Fruit fly (Drosophila melanogaster) whole organism, wandering third instar larva: ENCODE results near the gene CG43156.
A peak's percentile ranks its signal among the peaks of the same experiment; 100 is the strongest.

Experiments used
- CG32264 ChIP-seq: fragments of 200-800 bp; sonication (Bioruptor generic); optimal IDR thresholded peaks from 2 replicates; lab custom pipeline; 2016; ENCODE audit warnings: missing biosample characterization, missing genetic modification characterization
- CG9705 ChIP-seq: fragments of 200-800 bp; sonication (Bioruptor generic); optimal IDR thresholded peaks from 2 replicates; lab custom pipeline; 2018; ENCODE audit warnings: missing biosample characterization, mild to moderate bottlenecking, missing genetic modification characterization
- Dfd ChIP-seq: fragments of >200 bp; optimal IDR thresholded peaks from 2 replicates; lab custom pipeline; 2017; ENCODE audit warnings: missing biosample characterization, missing genetic modification characterization
- Dif ChIP-seq: fragments of 200-275, 200-300 bp; sonication (Bioruptor generic); optimal IDR thresholded peaks from 2 replicates; lab custom pipeline; 2018; ENCODE audit warnings: missing biosample characterization, missing genetic modification characterization; ENCODE audit not compliant: partially characterized antibody
- GATAd ChIP-seq: sonication (Bioruptor generic); optimal IDR thresholded peaks from 2 replicates; lab custom pipeline; 2016; ENCODE audit warnings: missing biosample characterization, missing genetic modification characterization
- HLH106 ChIP-seq: fragments of 200-800 bp; optimal IDR thresholded peaks from 3 replicates; lab custom pipeline; 2019; ENCODE audit warnings: missing biosample characterization, mild to moderate bottlenecking, missing genetic modification characterization, moderate library complexity
- Hnf4 ChIP-seq: fragments of 200-800 bp; sonication (Bioruptor generic); optimal IDR thresholded peaks from 2 replicates; lab custom pipeline; 2016; ENCODE audit warnings: missing biosample characterization, mild to moderate bottlenecking, missing genetic modification characterization
- Hr78 ChIP-seq: fragments of >200 bp; optimal IDR thresholded peaks from 2 replicates; lab custom pipeline; 2017; ENCODE audit warnings: missing biosample characterization, missing genetic modification characterization
- Hr83 ChIP-seq: fragments of 200-300 bp; sonication (Bioruptor generic); optimal IDR thresholded peaks from 2 replicates; lab custom pipeline; 2016; ENCODE audit warnings: missing biosample characterization, mild to moderate bottlenecking, missing genetic modification characterization, moderate library complexity; ENCODE audit not compliant: poor library complexity, severe bottlenecking
- Jra ChIP-seq: sonication (Bioruptor generic); optimal IDR thresholded peaks from 2 replicates; lab custom pipeline; 2016; ENCODE audit warnings: missing biosample characterization, missing genetic modification characterization
- Mio ChIP-seq: sonication (Bioruptor generic); optimal IDR thresholded peaks from 2 replicates; lab custom pipeline; 2016; ENCODE audit warnings: missing biosample characterization, missing genetic modification characterization
- Myc ChIP-seq: fragments of >200 bp; optimal IDR thresholded peaks from 2 replicates; lab custom pipeline; 2017
- N ChIP-seq: fragments of >200 bp; optimal IDR thresholded peaks from 2 replicates; lab custom pipeline; 2018; ENCODE audit warnings: missing biosample characterization, missing external identifiers, missing genetic modification characterization
- OdsH ChIP-seq: fragments of 200-800 bp; sonication (Bioruptor generic); optimal IDR thresholded peaks from 2 replicates; lab custom pipeline; 2016; ENCODE audit warnings: missing biosample characterization, mild to moderate bottlenecking, missing genetic modification characterization
- Rel ChIP-seq, 2 experiments: fragments of 200-800 bp; sonication (Bioruptor generic) in 1 of 2; optimal IDR thresholded peaks; 2 replicates in 1 of 2; 3 replicates in 1 of 2; lab custom pipeline; 2016 to 2019; ENCODE audit warnings: mild to moderate bottlenecking in 2 of 2, missing biosample characterization in 2 of 2, missing genetic modification characterization in 2 of 2, moderate library complexity in 1 of 2
- Sp1 ChIP-seq: fragments of 200-800 bp; sonication (Bioruptor generic); optimal IDR thresholded peaks from 3 replicates; lab custom pipeline; 2019; ENCODE audit warnings: missing biosample characterization, mild to moderate bottlenecking, missing genetic modification characterization, moderate library complexity
- Vsx2 ChIP-seq: fragments of 200-300, 225-300 bp; sonication (Bioruptor generic); optimal IDR thresholded peaks from 2 replicates; lab custom pipeline; 2018; ENCODE audit warnings: missing biosample characterization, missing genetic modification characterization; ENCODE audit not compliant: partially characterized antibody
- br ChIP-seq: fragments of 200-800 bp; sonication (Bioruptor generic); optimal IDR thresholded peaks from 2 replicates; lab custom pipeline; 2016; ENCODE audit warnings: missing biosample characterization, missing genetic modification characterization
- brk ChIP-seq: fragments of 200-800 bp; sonication (Bioruptor generic); optimal IDR thresholded peaks from 2 replicates; lab custom pipeline; 2016; ENCODE audit warnings: missing biosample characterization, mild to moderate bottlenecking, missing genetic modification characterization
- dl ChIP-seq, 2 experiments: fragments of 175-275, 200-275 bp in 1 of 2; fragments of 200-275 bp in 1 of 2; sonication (Bioruptor generic); optimal IDR thresholded peaks; lab custom pipeline; 2018; ENCODE audit warnings: mild to moderate bottlenecking in 2 of 2, missing biosample characterization in 2 of 2, missing genetic modification characterization in 2 of 2, moderate library complexity in 2 of 2; ENCODE audit not compliant: partially characterized antibody in 2 of 2, insufficient read depth in 1 of 2
- dmrt93B ChIP-seq: fragments of 200-800 bp; sonication (Bioruptor generic); optimal IDR thresholded peaks from 2 replicates; lab custom pipeline; 2018; ENCODE audit warnings: missing biosample characterization, mild to moderate bottlenecking, missing genetic modification characterization
- ey ChIP-seq: fragments of 200-800 bp; sonication (Bioruptor generic); optimal IDR thresholded peaks from 2 replicates; lab custom pipeline; 2016; ENCODE audit warnings: missing biosample characterization, missing genetic modification characterization
- foxo ChIP-seq, 2 experiments: fragments of 200-800 bp; sonication (Bioruptor generic); optimal IDR thresholded peaks; 2 replicates in 1 of 2; 3 replicates in 1 of 2; lab custom pipeline; 2016 to 2017; ENCODE audit warnings: missing biosample characterization in 2 of 2, missing genetic modification characterization in 2 of 2
- fru ChIP-seq: fragments of 200-800 bp; sonication (Bioruptor generic); optimal IDR thresholded peaks from 3 replicates; lab custom pipeline; 2016; ENCODE audit warnings: missing biosample characterization, mild to moderate bottlenecking, missing genetic modification characterization
- h ChIP-seq: fragments of 200-800 bp; sonication (Bioruptor generic); optimal IDR thresholded peaks from 3 replicates; lab custom pipeline; 2016; ENCODE audit warnings: missing biosample characterization, mild to moderate bottlenecking, missing genetic modification characterization
- jim ChIP-seq: fragments of 175-275, 200-325 bp; sonication (Bioruptor generic); optimal IDR thresholded peaks from 2 replicates; lab custom pipeline; 2016; ENCODE audit warnings: missing biosample characterization, mild to moderate bottlenecking, missing genetic modification characterization
- pan ChIP-seq: fragments of >200 bp; optimal IDR thresholded peaks from 2 replicates; lab custom pipeline; 2017
- psq ChIP-seq: fragments of 200-800 bp; sonication (Bioruptor generic); optimal IDR thresholded peaks from 3 replicates; lab custom pipeline; 2017; ENCODE audit warnings: missing biosample characterization, mild to moderate bottlenecking, missing genetic modification characterization, moderate library complexity
- rgr ChIP-seq: fragments of 200-800 bp; sonication (Bioruptor generic); optimal IDR thresholded peaks from 3 replicates; lab custom pipeline; 2016; ENCODE audit warnings: missing biosample characterization, mild to moderate bottlenecking, missing genetic modification characterization
- sage ChIP-seq: fragments of 200-800 bp; sonication (Bioruptor generic); optimal IDR thresholded peaks from 2 replicates; lab custom pipeline; 2016; ENCODE audit warnings: missing biosample characterization, mild to moderate bottlenecking, missing genetic modification characterization
- sv ChIP-seq: fragments of 200-800 bp; sonication (Bioruptor generic); optimal IDR thresholded peaks from 3 replicates; lab custom pipeline; 2016; ENCODE audit warnings: missing biosample characterization, missing genetic modification characterization
- usp ChIP-seq: fragments of >200 bp; optimal IDR thresholded peaks from 2 replicates; lab custom pipeline; 2017; ENCODE audit warnings: missing biosample characterization, missing genetic modification characterization
- woc ChIP-seq: sonication (Bioruptor generic); optimal IDR thresholded peaks from 2 replicates; lab custom pipeline; 2016; ENCODE audit warnings: missing biosample characterization, mild to moderate bottlenecking, missing genetic modification characterization

Gene CG43156

DNA sequence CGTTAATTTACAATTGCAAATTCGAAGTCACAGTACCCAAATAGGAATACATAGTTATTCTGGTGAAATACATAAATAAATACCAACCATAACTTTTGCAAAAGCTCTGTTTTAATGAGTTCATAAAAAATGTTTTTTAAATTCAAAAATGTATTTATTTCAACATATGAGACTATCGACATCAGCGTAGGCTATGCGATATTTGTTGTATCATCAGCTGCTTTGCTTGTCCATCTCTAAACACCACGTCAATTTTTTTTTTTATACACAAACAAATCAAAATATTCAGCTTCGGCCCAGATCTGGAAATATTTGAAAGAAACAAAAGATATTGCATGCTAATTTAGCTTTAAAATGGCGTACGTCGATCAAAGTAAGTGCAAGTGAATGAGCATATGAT lies 18.5 kb downstream of the CG43156 start, which contains the start of gene CG1840:
Gene CG1840 (plus strand): TSS at position 211 of the 400 bp plus-strand sequence.
- TF ChIP-seq Hr83, result peak; percentile 10
- TF ChIP-seq usp (GFP tag; lab: Kevin White, UChicago), result no peak
- TF ChIP-seq woc (GFP tag; lab: Kevin White, UChicago), result peak; percentile 62
- TF ChIP-seq h (GFP tag; lab: Kevin White, UChicago), result peak; percentile 26
- TF ChIP-seq rgr, result peak; percentile 24

DNA sequence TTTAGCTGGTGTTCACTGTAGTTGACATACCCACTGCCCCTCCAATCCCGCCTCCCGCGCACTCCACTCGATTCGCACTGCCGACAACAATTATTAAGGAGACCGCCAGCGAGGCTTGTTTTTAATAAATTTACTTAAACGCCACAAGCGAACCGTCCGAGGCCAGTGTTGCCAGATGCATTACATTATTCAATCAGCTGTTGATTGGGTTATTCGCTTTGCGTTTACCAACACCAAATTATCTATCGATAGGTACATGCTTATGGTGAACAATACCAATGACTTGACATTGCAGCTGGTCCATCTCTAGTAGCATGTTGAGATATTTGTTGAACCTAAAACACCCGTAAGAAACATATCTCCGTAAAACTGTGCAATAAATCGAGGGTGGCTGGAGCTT lies 19.7 kb downstream of the CG43156 start, which contains the start of the genes CG10353 and SelG:
Gene CG10353 (minus strand): TSS at position 187 of the 400 bp plus-strand sequence.
Gene SelG (plus strand): TSS at position 309 of the 400 bp plus-strand sequence.
- TF ChIP-seq Jra (GFP tag; lab: Kevin White, UChicago) (peak; percentile 72), woc (GFP tag; lab: Kevin White, UChicago) (peak; percentile 31), Dfd (GFP tag; lab: Kevin White, UChicago) (no peak), psq (GFP tag; lab: Kevin White, UChicago) (no peak), Rel (GFP tag; optimal IDR thresholded peaks at IDR 0.05; lab: Kevin White, UChicago) (no peak), Rel (tag; optimal IDR thresholded peaks at IDR 0.05; lab: Kevin White, UChicago) (peak; percentile 42), sv (GFP tag; lab: Kevin White, UChicago) (peak; percentile 11), CG32264 (GFP tag; lab: Kevin White, UChicago) (no peak), sage (GFP tag; lab: Kevin White, UChicago) (no peak), ey (GFP tag; lab: Kevin White, UChicago) (peak; percentile 38), Hnf4 (GFP tag; lab: Kevin White, UChicago) (peak; percentile 86), Hr78 (no peak), Myc (lab: Kevin White, UChicago) (peak; percentile 53), fru (peak; percentile 57), foxo (GFP tag; optimal IDR thresholded peaks at IDR 0.05; lab: Kevin White, UChicago) (peak in 1 of 2 experiments; percentile 56), usp (GFP tag; lab: Kevin White, UChicago) (no peak), OdsH (peak; percentile 21), N (GFP tag; lab: Kevin White, UChicago) (no peak), pan (lab: Kevin White, UChicago) (no peak), brk (GFP tag; lab: Kevin White, UChicago) (no peak), Vsx2 (no peak), jim (GFP tag; lab: Kevin White, UChicago) (no peak), Dif (GFP tag; lab: Kevin White, UChicago) (no peak), HLH106 (peak; percentile 4), br (peak; percentile 50), CG9705 (GFP tag; lab: Kevin White, UChicago) (no peak), Sp1 (GFP tag; lab: Kevin White, UChicago) (peak; percentile 44), h (GFP tag; lab: Kevin White, UChicago) (peak; percentile 62), Hr83 (peak; percentile 84), dl (GFP tag; optimal IDR thresholded peaks at IDR 0.05; lab: Kevin White, UChicago; ENCODE audit: insufficient read depth in 1 of 2, partially characterized antibody in 2 of 2) (no peak), rgr (peak; percentile 59), Mio (no peak), dmrt93B (GFP tag; lab: Kevin White, UChicago) (no peak)

DNA sequence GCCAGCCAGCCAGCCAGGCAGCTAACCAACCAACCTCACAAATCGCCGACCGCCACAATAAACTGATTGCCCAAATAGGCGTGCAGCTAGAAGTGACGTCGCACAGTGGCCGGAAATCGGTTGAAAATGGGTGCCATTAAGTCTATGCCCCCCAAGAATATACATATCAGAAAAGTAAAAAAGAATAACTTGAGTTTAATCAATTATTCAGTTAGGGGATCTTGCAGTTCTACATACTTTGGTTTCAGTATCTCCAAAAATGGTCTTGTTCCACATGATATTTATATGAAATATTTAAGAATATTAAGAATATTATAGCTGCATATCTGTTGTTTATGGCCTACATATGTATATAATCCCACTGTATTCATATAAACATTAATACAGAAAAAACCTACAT lies 21.3 kb downstream of the CG43156 start:
- TF ChIP-seq dmrt93B (GFP tag; lab: Kevin White, UChicago) (no peak), foxo (GFP tag; optimal IDR thresholded peaks at IDR 0.05; lab: Kevin White, UChicago) (peak in 1 of 2 experiments; percentile 14)

DNA sequence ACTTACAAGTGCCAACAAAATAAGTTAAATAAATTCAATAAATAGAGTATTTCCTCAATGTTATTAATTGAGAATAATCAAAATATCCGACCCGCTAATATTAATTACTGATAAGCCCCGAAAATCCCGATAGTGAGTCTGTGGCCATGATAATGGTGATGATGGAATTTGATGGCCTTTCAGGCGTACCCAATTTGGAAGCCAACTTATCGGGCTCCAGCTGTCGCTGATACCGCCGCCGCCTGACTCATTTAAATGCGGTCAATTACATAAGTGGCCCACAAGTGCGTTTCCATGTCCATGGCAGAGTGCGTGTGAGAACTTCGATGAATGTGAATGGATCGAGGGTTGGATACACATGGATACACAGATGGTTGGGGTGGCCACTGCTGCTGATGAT lies 22.5 kb downstream of the CG43156 start:
- TF ChIP-seq sage (GFP tag; lab: Kevin White, UChicago), result no peak
- no peak for TF ChIP-seq GATAd
- no peak for TF ChIP-seq br
- no peak for TF ChIP-seq Vsx2
- no peak for TF ChIP-seq jim (GFP tag; lab: Kevin White, UChicago)
- no peak for TF ChIP-seq sv (GFP tag; lab: Kevin White, UChicago)
- TF ChIP-seq Jra (GFP tag; lab: Kevin White, UChicago), result no peak
- no peak for TF ChIP-seq Myc (lab: Kevin White, UChicago)
- TF ChIP-seq Rel (GFP tag; optimal IDR thresholded peaks at IDR 0.05; lab: Kevin White, UChicago), result no peak
- no peak for TF ChIP-seq Rel (tag; optimal IDR thresholded peaks at IDR 0.05; lab: Kevin White, UChicago)
- no peak for TF ChIP-seq rgr
- no peak for TF ChIP-seq CG9705 (GFP tag; lab: Kevin White, UChicago)
